Worm (Caenorhabditis elegans) whole organism, L4/young adult: ENCODE results near the gene clec-196.

ENCODE experiments used
- dao-5 ChIP-seq: sonication (generic microtip); optimal IDR thresholded peaks from 2 replicates; lab custom pipeline; 2016; ENCODE audit warnings: missing genotype, missing genetic modification characterization, moderate library complexity, missing compliant biosample characterization
- him-1 ChIP-seq: sonication (generic microtip); optimal IDR thresholded peaks from 2 replicates; lab custom pipeline; 2016; ENCODE audit warnings: missing genotype, missing genetic modification reagents, missing genetic modification characterization, missing compliant biosample characterization

DNA sequence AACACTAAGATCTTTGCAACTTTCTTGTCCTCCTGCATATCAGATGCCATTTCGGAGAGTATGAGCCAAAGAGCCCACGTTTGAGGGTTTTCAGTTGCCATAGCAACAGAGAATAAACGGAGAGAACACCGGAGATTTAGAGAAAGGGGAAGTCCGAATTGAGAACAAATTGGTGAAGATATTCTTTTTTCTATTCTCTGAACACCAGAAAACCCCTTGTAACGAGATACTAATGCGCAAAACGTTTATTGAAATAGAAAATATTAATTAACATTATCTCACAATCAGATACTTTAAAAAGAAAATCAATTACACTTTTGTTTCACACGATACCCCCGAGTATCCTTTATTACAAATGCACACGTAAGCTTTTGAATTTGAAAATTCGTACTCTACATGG is 25.2 kb downstream of the clec-196 start, which contains the start of gene ifta-2:
- no peak for TF ChIP-seq him-1 (tag; lab: Kevin White, UChicago)
- TF ChIP-seq dao-5 (tag; lab: Kevin White, UChicago) = no peak
